ENCODE assay signal across 5 fruit fly cellular contexts in the genomic region with DNA sequence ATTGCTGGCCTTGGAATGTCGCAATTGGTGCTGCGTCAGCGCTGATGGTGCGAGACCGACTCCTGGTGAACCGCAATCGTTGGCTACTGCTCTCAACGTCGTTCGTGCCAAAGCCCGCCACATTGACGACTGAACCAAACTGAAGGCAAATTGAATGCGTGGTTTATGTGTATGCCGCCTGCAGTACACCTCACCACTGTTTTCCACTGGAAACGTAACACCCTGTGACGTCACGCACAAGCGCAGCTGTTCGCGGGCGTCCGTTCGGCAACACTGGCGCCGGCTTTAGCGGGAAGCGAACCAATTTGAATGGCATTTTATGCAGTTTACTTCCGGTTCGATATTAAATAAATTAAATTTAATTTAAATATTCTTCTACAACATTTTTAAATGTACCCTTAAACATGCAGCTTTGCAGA.
TF ChIP-seq lines count a peak whose summit lies in the region.

TSS of gene Cmpk (minus strand) at position 225 of the 419 bp plus-strand sequence.

TF ChIP-seq in whole organism, adult, 20 proteins besides CTCF, POLR2A, EP300 and RAD21 (continued from another document):
- peak; percentile 90 for TF ChIP-seq bab1 (GFP tag; optimal IDR thresholded peaks at IDR 0.05; lab: Kevin White, UChicago)
- TF ChIP-seq Hr96 (GFP tag; optimal IDR thresholded peaks at IDR 0.05; lab: Kevin White, UChicago): peak; percentile 73
- peak; percentile 95 for TF ChIP-seq Crg-1 (GFP tag; optimal IDR thresholded peaks at IDR 0.05; lab: Kevin White, UChicago)

TF ChIP-seq in whole organism, embryonic, 481 proteins besides CTCF, POLR2A, EP300 and RAD21 (continued from another document and continues in another):
- TF ChIP-seq CG2678 (tag; optimal IDR thresholded peaks at IDR 0.05; lab: Kevin White, UChicago) (no peak), tll (GFP tag; optimal IDR thresholded peaks at IDR 0.05; lab: Kevin White, UChicago) (no peak), MBD-R2 (GFP tag; IDR thresholded peaks at IDR 0.05; lab: Robert Waterston, UW) (peak; percentile 82), lbe (GFP tag; optimal IDR thresholded peaks at IDR 0.05; lab: Kevin White, UChicago) (peak; percentile 87), Dip2 (GFP tag; IDR thresholded peaks at IDR 0.05; lab: Robert Waterston, UW) (no peak), ro (GFP tag; IDR thresholded peaks at IDR 0.05; lab: Robert Waterston, UW) (no peak), CG7928 (GFP tag; optimal IDR thresholded peaks at IDR 0.05; lab: Kevin White, UChicago) (peak; percentile 30), Gug (GFP tag; IDR thresholded peaks at IDR 0.05; lab: Robert Waterston, UW) (0 out of 4 replicates have a peak, but pooled peaks have one; percentile 6), CG2202 (tag; optimal IDR thresholded peaks at IDR 0.05; lab: Kevin White, UChicago) (peak; percentile 47), Fer3 (tag; optimal IDR thresholded peaks at IDR 0.05; lab: Kevin White, UChicago) (peak; percentile 75), dimm (GFP tag; IDR thresholded peaks at IDR 0.05; lab: Robert Waterston, UW) (no peak), ken (GFP tag; IDR thresholded peaks at IDR 0.05; lab: Robert Waterston, UW) (0 out of 3 replicates have a peak, but pooled peaks have one; percentile 23), CG15601 (tag; optimal IDR thresholded peaks at IDR 0.05; lab: Kevin White, UChicago) (peak; percentile 97), CG12744 (GFP tag; optimal IDR thresholded peaks at IDR 0.05; lab: Kevin White, UChicago) (no peak), CG5180 (GFP tag; optimal IDR thresholded peaks at IDR 0.05; lab: Kevin White, UChicago) (peak; percentile 49), CG6689 (GFP tag; IDR thresholded peaks at IDR 0.05; lab: Robert Waterston, UW) (peak; percentile 99), CG10267 (tag; optimal IDR thresholded peaks at IDR 0.05; lab: Kevin White, UChicago) (peak; percentile 94), eyg (GFP tag; optimal IDR thresholded peaks at IDR 0.05; lab: Kevin White, UChicago) (peak; percentile 43), NC2β (GFP tag; optimal IDR thresholded peaks at IDR 0.05; lab: Kevin White, UChicago) (peak; percentile 31), CG11560 (tag; IDR thresholded peaks at IDR 0.05; lab: Robert Waterston, UW) (no peak), crp (GFP tag; optimal IDR thresholded peaks at IDR 0.05; lab: Kevin White, UChicago) (peak; percentile 18 to 89), CG7963 (GFP tag; IDR thresholded peaks at IDR 0.05; lab: Robert Waterston, UW; ENCODE audit: partially characterized antibody) (no peak), jigr1 (GFP tag; IDR thresholded peaks at IDR 0.05; lab: Robert Waterston, UW) (no peak), CG10462 (GFP tag; optimal IDR thresholded peaks at IDR 0.05; lab: Kevin White, UChicago) (no peak), CG15514 (GFP tag; optimal IDR thresholded peaks at IDR 0.05; lab: Kevin White, UChicago) (peak; percentile 81), nau (GFP tag; optimal IDR thresholded peaks at IDR 0.05; lab: Kevin White, UChicago) (no peak), Deaf1 (tag; optimal IDR thresholded peaks at IDR 0.05; lab: Kevin White, UChicago) (no peak), z (GFP tag; IDR thresholded peaks at IDR 0.05; lab: Robert Waterston, UW) (0 out of 3 replicates have a peak, but pooled peaks have one; percentile 29), ab (GFP tag; optimal IDR thresholded peaks at IDR 0.05; lab: Kevin White, UChicago) (no peak), twi (tag; optimal IDR thresholded peaks at IDR 0.05; lab: Kevin White, UChicago) (peak; percentile 47), CG4282 (GFP tag; optimal IDR thresholded peaks at IDR 0.05; lab: Kevin White, UChicago) (peak; percentile 19)

TF ChIP-seq in whole organism, prepupa, 60 proteins besides CTCF, POLR2A, EP300 and RAD21 (continued from another document and continues in another):
- peak; percentile 40; the same call in 1 of the 2 replicates for TF ChIP-seq CG15336 (GFP tag; IDR thresholded peaks at IDR 0.05; lab: Robert Waterston, UW)
- no peak for TF ChIP-seq CG6276 (GFP tag; optimal IDR thresholded peaks at IDR 0.05; lab: Kevin White, UChicago)
- no peak for TF ChIP-seq Hr4 (GFP tag; optimal IDR thresholded peaks at IDR 0.05; lab: Kevin White, UChicago)
- TF ChIP-seq CG11902 (GFP tag; optimal IDR thresholded peaks at IDR 0.05; lab: Kevin White, UChicago): no peak
- TF ChIP-seq fkh (GFP tag; optimal IDR thresholded peaks at IDR 0.05; lab: Kevin White, UChicago): peak; percentile 65
- peak; percentile 91 for TF ChIP-seq svp (GFP tag; lab: Kevin White, UChicago)
- peak; percentile 63 for TF ChIP-seq cyc (GFP tag; optimal IDR thresholded peaks at IDR 0.05; lab: Kevin White, UChicago)
- peak; percentile 63 for TF ChIP-seq OdsH (GFP tag; optimal IDR thresholded peaks at IDR 0.05; lab: Kevin White, UChicago)
- TF ChIP-seq achi (GFP tag; optimal IDR thresholded peaks at IDR 0.05; lab: Kevin White, UChicago): peak; percentile 70
- peak; percentile 44 for TF ChIP-seq Sox14 (GFP tag; optimal IDR thresholded peaks at IDR 0.05; lab: Kevin White, UChicago)
- no peak for TF ChIP-seq spab (GFP tag; optimal IDR thresholded peaks at IDR 0.05; lab: Kevin White, UChicago)
- peak; percentile 26 for TF ChIP-seq dac (GFP tag; optimal IDR thresholded peaks at IDR 0.05; lab: Kevin White, UChicago)
- no peak for TF ChIP-seq Lpt (GFP tag; optimal IDR thresholded peaks at IDR 0.05; lab: Kevin White, UChicago)
- peak; percentile 82 for TF ChIP-seq CG3919 (GFP tag; optimal IDR thresholded peaks at IDR 0.05; lab: Kevin White, UChicago)
- TF ChIP-seq Gug (GFP tag; IDR thresholded peaks at IDR 0.05; lab: Robert Waterston, UW): no peak
- no peak for TF ChIP-seq CG9139 (GFP tag; optimal IDR thresholded peaks at IDR 0.05; lab: Kevin White, UChicago)
- no peak for TF ChIP-seq Sox102F (GFP tag; optimal IDR thresholded peaks at IDR 0.05; lab: Kevin White, UChicago)
- TF ChIP-seq CG8119 (GFP tag; IDR thresholded peaks at IDR 0.05; lab: Robert Waterston, UW): peak; percentile 55; the same call in 1 of the 3 replicates
- TF ChIP-seq eg (GFP tag; IDR thresholded peaks at IDR 0.05; lab: Robert Waterston, UW): peak; percentile 70
- TF ChIP-seq CG34406 (GFP tag; optimal IDR thresholded peaks at IDR 0.05; lab: Kevin White, UChicago): peak; percentile 70
- peak; percentile 32 for TF ChIP-seq CG31627 (GFP tag; optimal IDR thresholded peaks at IDR 0.05; lab: Kevin White, UChicago)
- TF ChIP-seq acj6 (GFP tag; optimal IDR thresholded peaks at IDR 0.05; lab: Kevin White, UChicago): peak; percentile 59
- peak; percentile 2 for TF ChIP-seq CG32006 (GFP tag; optimal IDR thresholded peaks at IDR 0.05; lab: Kevin White, UChicago)
- no peak for TF ChIP-seq CG10669 (GFP tag; optimal IDR thresholded peaks at IDR 0.05; lab: Kevin White, UChicago)
- TF ChIP-seq vri (GFP tag; optimal IDR thresholded peaks at IDR 0.05; lab: Kevin White, UChicago): peak; percentile 97
- peak; percentile 69 for TF ChIP-seq topi (GFP tag; optimal IDR thresholded peaks at IDR 0.05; lab: Kevin White, UChicago)
- peak; percentile 46 for TF ChIP-seq CG1621 (tag; optimal IDR thresholded peaks at IDR 0.05; lab: Kevin White, UChicago)
- TF ChIP-seq Ets96B (tag; optimal IDR thresholded peaks at IDR 0.05; lab: Kevin White, UChicago): peak; percentile 1
- no peak for TF ChIP-seq Eip93F (GFP tag; optimal IDR thresholded peaks at IDR 0.05; lab: Kevin White, UChicago)
- peak; percentile 53 for TF ChIP-seq CG8632 (GFP tag; optimal IDR thresholded peaks at IDR 0.05; lab: Kevin White, UChicago)
- TF ChIP-seq CG3032 (tag; optimal IDR thresholded peaks at IDR 0.05; lab: Kevin White, UChicago): peak; percentile 22
- peak; percentile 60 for TF ChIP-seq CG7368 (GFP tag; optimal IDR thresholded peaks at IDR 0.05; lab: Kevin White, UChicago)

TF ChIP-seq in whole organism, pupa, 21 proteins besides CTCF, POLR2A, EP300 and RAD21 (continued from another document):
- TF ChIP-seq D1 (tag; optimal IDR thresholded peaks at IDR 0.05; lab: Kevin White, UChicago): no peak

TF ChIP-seq in whole organism, wandering third instar larva, 38 proteins besides CTCF, POLR2A, EP300 and RAD21 (continued from another document):
- TF ChIP-seq Hr83 (GFP tag; optimal IDR thresholded peaks at IDR 0.05; lab: Kevin White, UChicago; ENCODE audit: poor library complexity, severe bottlenecking): peak; percentile 97
- peak; percentile 74 for TF ChIP-seq dmrt93B (GFP tag; optimal IDR thresholded peaks at IDR 0.05; lab: Kevin White, UChicago)
- no peak for TF ChIP-seq lola (GFP tag; optimal IDR thresholded peaks at IDR 0.05; lab: Kevin White, UChicago)
- TF ChIP-seq ey (GFP tag; optimal IDR thresholded peaks at IDR 0.05; lab: Kevin White, UChicago): peak; percentile 50
- TF ChIP-seq br (GFP tag; optimal IDR thresholded peaks at IDR 0.05; lab: Kevin White, UChicago): peak; percentile 82
- TF ChIP-seq Dfd (GFP tag; optimal IDR thresholded peaks at IDR 0.05; lab: Kevin White, UChicago): no peak
- TF ChIP-seq Myc (optimal IDR thresholded peaks at IDR 0.05; lab: Kevin White, UChicago): peak; percentile 8
- peak; percentile 77 for TF ChIP-seq HLH106 (tag; optimal IDR thresholded peaks at IDR 0.05; lab: Kevin White, UChicago)
- peak; percentile 44 for TF ChIP-seq CG32264 (GFP tag; optimal IDR thresholded peaks at IDR 0.05; lab: Kevin White, UChicago)
- TF ChIP-seq Abd-B (GFP tag; optimal IDR thresholded peaks at IDR 0.05; lab: Kevin White, UChicago): no peak
- TF ChIP-seq sv (GFP tag; optimal IDR thresholded peaks at IDR 0.05; lab: Kevin White, UChicago): peak; percentile 33
- peak; percentile 92 for TF ChIP-seq rgr (GFP tag; optimal IDR thresholded peaks at IDR 0.05; lab: Kevin White, UChicago)
- TF ChIP-seq sage (GFP tag; optimal IDR thresholded peaks at IDR 0.05; lab: Kevin White, UChicago): peak; percentile 90
- TF ChIP-seq pan (optimal IDR thresholded peaks at IDR 0.05; lab: Kevin White, UChicago): no peak
- peak; percentile 91 for TF ChIP-seq CG9705 (GFP tag; optimal IDR thresholded peaks at IDR 0.05; lab: Kevin White, UChicago)
- TF ChIP-seq foxo (GFP tag; optimal IDR thresholded peaks at IDR 0.05; lab: Kevin White, UChicago): peak; percentile 36 to 81
- TF ChIP-seq Hnf4 (GFP tag; optimal IDR thresholded peaks at IDR 0.05; lab: Kevin White, UChicago): no peak
- peak; percentile 0 for TF ChIP-seq dsf (GFP tag; optimal IDR thresholded peaks at IDR 0.05; lab: Kevin White, UChicago; ENCODE audit: borderline replicate concordance)
TF ChIP-seq in whole organism, wandering third instar larva: peak in this region for 23.
